Worm (Caenorhabditis elegans) whole organism, L1 larva: ENCODE measurements around the gene oac-48.

Source experiments
- F16B12.6 ChIP-seq: fragments of 150-350 bp; optimal IDR thresholded peaks from 2 replicates; lab custom pipeline; 2014; ENCODE audit warnings: missing biosample characterization, missing genetic modification characterization
- aha-1 ChIP-seq: fragments of 150-350 bp; optimal IDR thresholded peaks from 2 replicates; lab custom pipeline; 2014; ENCODE audit warnings: missing biosample characterization, missing genetic modification characterization
- aly-2 ChIP-seq: fragments of 150-350 bp; optimal IDR thresholded peaks from 2 replicates; lab custom pipeline; 2014; ENCODE audit warnings: missing biosample characterization, missing genetic modification characterization
- blmp-1 ChIP-seq: fragments of 150-350 bp; optimal IDR thresholded peaks from 2 replicates; lab custom pipeline; 2014; ENCODE audit warnings: missing biosample characterization, missing genetic modification characterization
- ceh-88 ChIP-seq: fragments of 200-800 bp; sonication (Bioruptor generic); IDR thresholded peaks from 2 replicates; pipeline ENCODE4 v1.3.6; 2022; ENCODE audit warnings: missing genetic modification characterization, missing compliant biosample characterization
- ceh-90 ChIP-seq: sonication (generic microtip); optimal IDR thresholded peaks from 2 replicates; lab custom pipeline; 2016; ENCODE audit warnings: missing genetic modification characterization, missing compliant biosample characterization
- efl-1 ChIP-seq, 4 experiments: fragments of 150-350 bp; optimal IDR thresholded peaks in 3 of 4; peaks in 1 of 4; 1 replicate in 1 of 4; 2 replicates in 3 of 4; lab custom pipeline; 2014; ENCODE audit warnings: missing biosample characterization in 2 of 4, missing genetic modification characterization in 2 of 4, missing genetic modification reagents in 2 of 4
- egl-13 ChIP-seq: sonication (generic microtip); optimal IDR thresholded peaks from 2 replicates; lab custom pipeline; 2016; ENCODE audit warnings: missing genotype, missing genetic modification reagents, missing genetic modification characterization, missing compliant biosample characterization
- egl-27 ChIP-seq, 2 experiments: fragments of 150-350 bp in 1 of 2; sonication (generic microtip); optimal IDR thresholded peaks; 3 replicates each; lab custom pipeline; 2017 to 2018; ENCODE audit warnings: missing biosample characterization in 2 of 2, missing genetic modification characterization in 2 of 2, missing genetic modification reagents in 2 of 2
- elt-2 ChIP-seq: sonication (generic microtip); optimal IDR thresholded peaks from 2 replicates; lab custom pipeline; 2016; ENCODE audit warnings: missing genetic modification characterization, mild to moderate bottlenecking, inconsistent platforms, missing compliant biosample characterization, missing genetic modification reagents
- ets-5 ChIP-seq: fragments of 200-800 bp; sonication (Bioruptor generic); IDR thresholded peaks from 2 replicates; pipeline ENCODE4 v1.3.6; 2022; ENCODE audit warnings: missing genetic modification characterization, missing compliant biosample characterization
- fos-1 ChIP-seq: fragments of 150-350 bp; optimal IDR thresholded peaks from 2 replicates; lab custom pipeline; 2014; ENCODE audit warnings: missing biosample characterization, missing genetic modification characterization
- hpl-2 ChIP-seq: fragments of 150-350 bp; optimal IDR thresholded peaks from 2 replicates; lab custom pipeline; 2014; ENCODE audit warnings: missing biosample characterization, missing genetic modification reagents, missing genetic modification characterization
- irx-1 ChIP-seq: sonication (generic microtip); optimal IDR thresholded peaks from 2 replicates; lab custom pipeline; 2016; ENCODE audit warnings: missing genetic modification characterization, missing compliant biosample characterization
- isw-1 ChIP-seq: fragments of 200-800 bp; sonication (Bioruptor generic); IDR thresholded peaks from 2 replicates; pipeline ENCODE4 v1.3.6; 2022; ENCODE audit warnings: missing genetic modification characterization, missing compliant biosample characterization
- jun-1 ChIP-seq: fragments of 150-350 bp; optimal IDR thresholded peaks from 2 replicates; lab custom pipeline; 2014; ENCODE audit warnings: missing biosample characterization, missing genetic modification reagents, missing genetic modification characterization
- lin-13 ChIP-seq: fragments of 150-350 bp; optimal IDR thresholded peaks from 2 replicates; lab custom pipeline; 2014; ENCODE audit warnings: missing biosample characterization, missing genetic modification reagents, missing genetic modification characterization
- lin-14 ChIP-seq: fragments of 200-800 bp; sonication (Bioruptor generic); optimal IDR thresholded peaks from 2 replicates; lab custom pipeline; 2018; ENCODE audit warnings: mild to moderate bottlenecking, missing genetic modification characterization, moderate library complexity, missing compliant biosample characterization
- lin-15B ChIP-seq: fragments of 150-350 bp; sonication (generic microtip); optimal IDR thresholded peaks from 3 replicates; lab custom pipeline; 2014; ENCODE audit warnings: missing biosample characterization, missing genetic modification characterization
- lin-39 ChIP-seq: fragments of 150-350 bp; optimal IDR thresholded peaks from 2 replicates; lab custom pipeline; 2014; ENCODE audit warnings: missing biosample characterization, missing genetic modification reagents, missing genetic modification characterization
- lir-3 ChIP-seq: sonication (generic microtip); optimal IDR thresholded peaks from 2 replicates; lab custom pipeline; 2016; ENCODE audit warnings: mild to moderate bottlenecking, missing genetic modification characterization, moderate library complexity, missing compliant biosample characterization; ENCODE audit not compliant: poor library complexity
- mab-9 ChIP-seq: fragments of 200-800 bp; sonication (Bioruptor generic); IDR thresholded peaks from 2 replicates; pipeline ENCODE4 v1.3.6; 2022; ENCODE audit warnings: missing genetic modification reagents, missing genetic modification characterization, missing compliant biosample characterization
- mdl-1 ChIP-seq, 2 experiments: fragments of 150-350 bp; optimal IDR thresholded peaks; 2 replicates each; lab custom pipeline; 2014 to 2017; ENCODE audit warnings: missing biosample characterization in 2 of 2, missing genetic modification characterization in 2 of 2, inconsistent platforms in 1 of 2
- nhr-19 ChIP-seq: fragments of 200-800 bp; sonication (Bioruptor generic); conservative IDR thresholded peaks from 2 replicates; pipeline ENCODE4 v1.3.6; 2022; ENCODE audit warnings: missing genetic modification characterization, missing compliant biosample characterization
- nhr-20 ChIP-seq: sonication (generic microtip); optimal IDR thresholded peaks from 2 replicates; lab custom pipeline; 2016; ENCODE audit warnings: mild to moderate bottlenecking, missing genetic modification characterization, missing compliant biosample characterization
- nhr-237 ChIP-seq: fragments of 150-350 bp; optimal IDR thresholded peaks from 2 replicates; lab custom pipeline; 2014; ENCODE audit warnings: missing biosample characterization, missing genetic modification characterization
- nhr-28 ChIP-seq: fragments of 150-350 bp; optimal IDR thresholded peaks from 2 replicates; lab custom pipeline; 2014; ENCODE audit warnings: missing biosample characterization, missing genetic modification characterization
- nhr-71 ChIP-seq: sonication (generic microtip); optimal IDR thresholded peaks from 2 replicates; lab custom pipeline; 2016; ENCODE audit warnings: mild to moderate bottlenecking, missing genetic modification characterization, moderate library complexity, missing compliant biosample characterization
- nhr-77 ChIP-seq: fragments of 150-350 bp; optimal IDR thresholded peaks from 2 replicates; lab custom pipeline; 2014; ENCODE audit warnings: missing biosample characterization, missing genetic modification characterization
- nhr-85 ChIP-seq: sonication (generic microtip); peaks from one replicate; lab custom pipeline; 2016; ENCODE audit warnings: missing genetic modification characterization, inconsistent platforms, missing compliant biosample characterization
- pag-3 ChIP-seq: sonication (generic microtip); optimal IDR thresholded peaks from 2 replicates; lab custom pipeline; 2017; ENCODE audit warnings: missing genetic modification characterization, mild to moderate bottlenecking, missing compliant biosample characterization, antibody characterized with exemption, borderline replicate concordance; ENCODE audit not compliant: insufficient read depth
- pqm-1 ChIP-seq: sonication (generic microtip); optimal IDR thresholded peaks from 3 replicates; lab custom pipeline; 2017; ENCODE audit warnings: missing biosample characterization, missing genetic modification characterization
- rnt-1 ChIP-seq: sonication (generic microtip); optimal IDR thresholded peaks from 2 replicates; lab custom pipeline; 2016; ENCODE audit warnings: mild to moderate bottlenecking, missing genetic modification characterization, moderate library complexity, missing compliant biosample characterization
- sup-37 ChIP-seq: fragments of 200-800 bp; sonication (Bioruptor generic); optimal IDR thresholded peaks from 2 replicates; lab custom pipeline; 2018; ENCODE audit warnings: mild to moderate bottlenecking, missing genetic modification characterization, missing compliant biosample characterization
- swsn-7 ChIP-seq: sonication (generic microtip); optimal IDR thresholded peaks from 2 replicates; lab custom pipeline; 2016; ENCODE audit warnings: missing genetic modification characterization, missing compliant biosample characterization
- tbx-2 ChIP-seq: sonication (generic microtip); optimal IDR thresholded peaks from 2 replicates; lab custom pipeline; 2016; ENCODE audit warnings: missing genetic modification characterization, missing compliant biosample characterization
- vab-15 ChIP-seq: sonication (generic microtip); optimal IDR thresholded peaks from 2 replicates; lab custom pipeline; 2017; ENCODE audit warnings: missing genotype, mild to moderate bottlenecking, missing genetic modification characterization, missing compliant biosample characterization
- xbp-1 ChIP-seq: sonication (generic microtip); optimal IDR thresholded peaks from 2 replicates; lab custom pipeline; 2016; ENCODE audit warnings: missing genetic modification characterization, missing compliant biosample characterization
- zag-1 ChIP-seq: fragments of 150-350 bp; optimal IDR thresholded peaks from 2 replicates; lab custom pipeline; 2014; ENCODE audit warnings: missing biosample characterization, missing genetic modification characterization

oac-48 gene

ce11 chrIV:13684827-13685226 lies 11.2 kb downstream of the oac-48 start:
- no peak for TF ChIP-seq egl-27 (tag; optimal IDR thresholded peaks at IDR 0.05; lab: Kevin White, UChicago)
- TF ChIP-seq nhr-20 (tag; lab: Kevin White, UChicago): no peak
- no peak for TF ChIP-seq nhr-19 (GFP tag; lab: Robert Waterston, UW)

ce11 chrIV:13686965-13687425 lies 13.4 kb downstream of the oac-48 start, which contains the start of gene nyn-1:
Gene nyn-1 (minus strand): TSS chrIV:13687015.
- TF ChIP-seq vab-15 (no peak), nhr-237 (tag; lab: Kevin White, UChicago) (no peak), swsn-7 (tag; lab: Kevin White, UChicago) (no peak), nhr-28 (tag; lab: Kevin White, UChicago) (no peak), efl-1 (optimal IDR thresholded peaks at IDR 0.05; lab: Kevin White, UChicago) (peak in 1 of 2 experiments; percentile 13), efl-1 (GFP tag; optimal IDR thresholded peaks at IDR 0.05 in 1 of 2; lab: Kevin White, UChicago) (no peak), aly-2 (no peak)

- TF ChIP-seq zag-1 (tag; lab: Kevin White, UChicago) (no peak), rnt-1 (tag; lab: Kevin White, UChicago) (no peak), pqm-1 (tag; lab: Kevin White, UChicago) (no peak), hpl-2 (GFP tag; lab: Kevin White, UChicago) (no peak), mdl-1 (tag; optimal IDR thresholded peaks at IDR 0.05; lab: Kevin White, UChicago) (no peak), xbp-1 (tag; lab: Kevin White, UChicago) (no peak), jun-1 (tag; lab: Kevin White, UChicago) (no peak), fos-1 (no peak), sup-37 (GFP tag; lab: Kevin White, UChicago) (no peak), isw-1 (no peak), lir-3 (tag; lab: Kevin White, UChicago) (no peak), nhr-85 (tag; lab: Kevin White, UChicago) (no peak), lin-14 (GFP tag; lab: Kevin White, UChicago) (no peak), egl-13 (tag; lab: Kevin White, UChicago) (no peak), blmp-1 (tag; lab: Kevin White, UChicago) (no peak), pag-3 (tag; lab: Kevin White, UChicago) (no peak), ceh-90 (no peak)
Measured at ce11 chrIV:13687631-13688030, 14.0 kb downstream of the oac-48 start.

- TF ChIP-seq nhr-71 (tag; lab: Kevin White, UChicago) (peak; percentile 28), nhr-85 (tag; lab: Kevin White, UChicago) (no peak), F16B12.6 (tag; lab: Kevin White, UChicago) (no peak), lin-39 (tag; lab: Kevin White, UChicago) (peak; percentile 66), mab-9 (GFP tag; lab: Robert Waterston, UW) (peak; percentile 88), lin-14 (GFP tag; lab: Kevin White, UChicago) (peak; percentile 75), blmp-1 (tag; lab: Kevin White, UChicago) (peak; percentile 42), ets-5 (no peak)
- TF ChIP-seq, all 84 proteins: peak for 5
Measured at ce11 chrIV:13689302-13689880, 15.8 kb downstream of the oac-48 start, which contains the start of gene T23G4.2. Gene T23G4.2 (minus strand): TSS chrIV:13689556.

ce11 chrIV:13692522-13692921 lies 18.9 kb downstream of the oac-48 start:
- no peak for TF ChIP-seq ceh-88 (GFP tag; lab: Robert Waterston, UW)
- no peak for TF ChIP-seq nhr-77
- no peak for TF ChIP-seq lin-13
- no peak for TF ChIP-seq lin-15B (tag; lab: Kevin White, UChicago)
- TF ChIP-seq blmp-1 (tag; lab: Kevin White, UChicago): peak; percentile 62
- TF ChIP-seq elt-2 (tag; lab: Kevin White, UChicago): no peak
- TF ChIP-seq irx-1 (tag; lab: Kevin White, UChicago): peak; percentile 4
- no peak for TF ChIP-seq efl-1 (optimal IDR thresholded peaks at IDR 0.05; lab: Kevin White, UChicago)
- TF ChIP-seq efl-1 (GFP tag; optimal IDR thresholded peaks at IDR 0.05 in 1 of 2; lab: Kevin White, UChicago): peak in 1 of 2 experiments; percentile 84
- no peak for TF ChIP-seq pag-3 (tag; lab: Kevin White, UChicago)
- peak; percentile 30 for TF ChIP-seq nhr-85 (tag; lab: Kevin White, UChicago)
- TF ChIP-seq aha-1 (tag; lab: Kevin White, UChicago): no peak
- peak; percentile 13 for TF ChIP-seq lin-14 (GFP tag; lab: Kevin White, UChicago)
- TF ChIP-seq tbx-2: no peak
